Worm (Caenorhabditis elegans) whole organism, young adult: Measurements from ENCODE around the gene T05H10.1.

ENCODE experiments used
- B0336.3 ChIP-seq: fragments of 200-800 bp; sonication (Bioruptor generic); IDR thresholded peaks from 2 replicates; pipeline ENCODE4 v1.3.6; 2022; ENCODE audit warnings: missing genetic modification characterization, missing compliant biosample characterization
- C06A6.2 ChIP-seq: fragments of 200-800 bp; sonication (Bioruptor generic); conservative IDR thresholded peaks from 2 replicates; pipeline ENCODE4 v1.3.6; 2022; ENCODE audit warnings: missing genetic modification characterization, missing compliant biosample characterization
- F39B2.1 ChIP-seq: fragments of 200-800 bp; sonication (Bioruptor generic); IDR thresholded peaks from 2 replicates; pipeline ENCODE4 v1.3.6; 2022; ENCODE audit warnings: missing genetic modification reagents, missing genetic modification characterization, missing compliant biosample characterization
- F49E8.2 ChIP-seq: sonication (generic microtip); optimal IDR thresholded peaks from 3 replicates; lab custom pipeline; 2017; ENCODE audit warnings: missing genetic modification characterization, mild to moderate bottlenecking, missing compliant biosample characterization, antibody characterized with exemption, moderate library complexity; ENCODE audit not compliant: insufficient read depth
- F55B11.4 ChIP-seq: sonication (generic microtip); optimal IDR thresholded peaks from 2 replicates; lab custom pipeline; 2016; ENCODE audit warnings: missing compliant biosample characterization, missing genetic modification characterization, borderline replicate concordance; ENCODE audit not compliant: insufficient read depth
- Y53G8AR.9 ChIP-seq: fragments of 200-800 bp; sonication (Bioruptor generic); conservative IDR thresholded peaks from 2 replicates; pipeline ENCODE4 v1.3.6; 2022; ENCODE audit warnings: missing genetic modification reagents, missing genetic modification characterization, missing compliant biosample characterization
- Y79H2A.3 ChIP-seq: fragments of 200-800 bp; sonication (Bioruptor generic); conservative IDR thresholded peaks from 2 replicates; pipeline ENCODE4 v1.3.6; 2022; ENCODE audit warnings: missing genetic modification reagents, missing genetic modification characterization, missing compliant biosample characterization
- akir-1 ChIP-seq: fragments of 200-800 bp; sonication (Bioruptor generic); optimal IDR thresholded peaks from 2 replicates; lab custom pipeline; 2018; ENCODE audit warnings: mild to moderate bottlenecking, missing genetic modification characterization, moderate library complexity, missing compliant biosample characterization
- atf-7 ChIP-seq: sonication (generic microtip); optimal IDR thresholded peaks from 2 replicates; lab custom pipeline; 2017; ENCODE audit warnings: mild to moderate bottlenecking, missing genetic modification characterization, missing compliant biosample characterization
- attf-3 ChIP-seq: fragments of 200-800 bp; sonication (Bioruptor generic); conservative IDR thresholded peaks from 2 replicates; pipeline ENCODE4 v1.3.6; 2022; ENCODE audit warnings: missing genetic modification reagents, missing genetic modification characterization, missing compliant biosample characterization
- attf-6 ChIP-seq: fragments of 200-800 bp; sonication (Bioruptor generic); IDR thresholded peaks from 2 replicates; pipeline ENCODE4 v1.3.6; 2022; ENCODE audit warnings: missing genetic modification reagents, missing genetic modification characterization, missing compliant biosample characterization
- bed-1 ChIP-seq: fragments of 200-800 bp; sonication (Bioruptor generic); IDR thresholded peaks from 2 replicates; pipeline ENCODE4 v1.3.6; 2022; ENCODE audit warnings: missing genetic modification reagents, missing genetic modification characterization, missing compliant biosample characterization
- ccch-3 ChIP-seq: fragments of 200-800 bp; sonication (Bioruptor generic); optimal IDR thresholded peaks from 2 replicates; lab custom pipeline; 2018; ENCODE audit warnings: mild to moderate bottlenecking, missing genetic modification characterization, missing compliant biosample characterization
- cebp-1 ChIP-seq, 2 experiments: fragments of 200-800 bp in 1 of 2; sonication (Bioruptor generic) in 1 of 2; sonication (generic microtip) in 1 of 2; IDR thresholded peaks in 1 of 2; optimal IDR thresholded peaks in 1 of 2; 2 replicates each; pipeline versions ENCODE4 v1.3.6 to Lab custom; 2017 to 2022; ENCODE audit warnings: missing compliant biosample characterization in 2 of 2, missing genetic modification characterization in 2 of 2, mild to moderate bottlenecking in 1 of 2, missing genetic modification reagents in 1 of 2, moderate library complexity in 1 of 2
- ceh-40 ChIP-seq: fragments of 200-800 bp; sonication (Bioruptor generic); IDR thresholded peaks from 2 replicates; pipeline ENCODE4 v1.3.6; 2022; ENCODE audit warnings: missing genetic modification characterization, missing compliant biosample characterization
- ceh-79 ChIP-seq: sonication (generic microtip); optimal IDR thresholded peaks from 2 replicates; lab custom pipeline; 2017; ENCODE audit warnings: mild to moderate bottlenecking, missing genetic modification characterization, missing compliant biosample characterization
- dox-1 ChIP-seq: fragments of 200-800 bp; sonication (Bioruptor generic); IDR thresholded peaks from 2 replicates; pipeline ENCODE4 v1.3.6; 2022; ENCODE audit warnings: missing genetic modification reagents, missing genetic modification characterization, missing compliant biosample characterization
- ekl-4 ChIP-seq: fragments of 200-800 bp; sonication (Bioruptor generic); IDR thresholded peaks from 2 replicates; pipeline ENCODE4 v1.3.6; 2022; ENCODE audit warnings: missing genetic modification reagents, missing genetic modification characterization, missing compliant biosample characterization
- fkh-3 ChIP-seq: sonication (generic microtip); optimal IDR thresholded peaks from 2 replicates; lab custom pipeline; 2016; ENCODE audit warnings: mild to moderate bottlenecking, missing genetic modification characterization, missing compliant biosample characterization
- hmg-1.2 ChIP-seq: fragments of 200-800 bp; sonication (Bioruptor generic); IDR thresholded peaks from 2 replicates; pipeline ENCODE4 v1.3.6; 2022; ENCODE audit warnings: missing genetic modification reagents, missing genetic modification characterization, missing compliant biosample characterization
- hrde-1 ChIP-seq: sonication (generic microtip); optimal IDR thresholded peaks from 2 replicates; lab custom pipeline; 2016; ENCODE audit warnings: missing genetic modification characterization, mild to moderate bottlenecking, missing compliant biosample characterization, moderate library complexity, missing genotype, missing genetic modification reagents, borderline replicate concordance
- lin-26 ChIP-seq: fragments of 200-800 bp; sonication (Bioruptor generic); IDR thresholded peaks from 2 replicates; pipeline ENCODE4 v1.3.6; 2022; ENCODE audit warnings: missing genetic modification reagents, missing genetic modification characterization, missing compliant biosample characterization
- madf-6 ChIP-seq: fragments of 200-800 bp; sonication (Bioruptor generic); IDR thresholded peaks from 2 replicates; pipeline ENCODE4 v1.3.6; 2022; ENCODE audit warnings: missing genetic modification reagents, missing genetic modification characterization, missing compliant biosample characterization
- mcd-1 ChIP-seq: fragments of 200-800 bp; sonication (Bioruptor generic); IDR thresholded peaks from 2 replicates; pipeline ENCODE4 v1.3.6; 2022; ENCODE audit warnings: missing genetic modification reagents, missing genetic modification characterization, missing compliant biosample characterization
- nfya-2 ChIP-seq: fragments of 200-800 bp; sonication (Bioruptor generic); IDR thresholded peaks from 2 replicates; pipeline ENCODE4 v1.3.6; 2022; ENCODE audit warnings: missing genetic modification reagents, missing genetic modification characterization, missing compliant biosample characterization
- pbrm-1 ChIP-seq: fragments of 200-800 bp; sonication (Bioruptor generic); IDR thresholded peaks from 2 replicates; pipeline ENCODE4 v1.3.6; 2022; ENCODE audit warnings: missing genetic modification reagents, missing genetic modification characterization, missing compliant biosample characterization
- rcor-1 ChIP-seq: fragments of 200-800 bp; sonication (Bioruptor generic); IDR thresholded peaks from 2 replicates; pipeline ENCODE4 v1.3.6; 2022; ENCODE audit warnings: missing genetic modification reagents, missing genetic modification characterization, missing compliant biosample characterization
- rec-8 ChIP-seq, 2 experiments: sonication (generic microtip); optimal IDR thresholded peaks; 2 replicates each; lab custom pipeline; 2016; ENCODE audit warnings: mild to moderate bottlenecking in 2 of 2, missing genetic modification characterization in 2 of 2, missing genetic modification reagents in 2 of 2, missing genotype in 2 of 2, missing biosample characterization in 1 of 2, missing compliant biosample characterization in 1 of 2, moderate library complexity in 1 of 2
- repo-1 ChIP-seq: sonication (generic microtip); optimal IDR thresholded peaks from 2 replicates; lab custom pipeline; 2017; ENCODE audit warnings: mild to moderate bottlenecking, missing genetic modification characterization, missing compliant biosample characterization
- sdz-38 ChIP-seq: sonication (generic microtip); optimal IDR thresholded peaks from 2 replicates; lab custom pipeline; 2016; ENCODE audit warnings: missing genotype, missing genetic modification characterization, missing compliant biosample characterization
- sea-2 ChIP-seq: fragments of 200-800 bp; sonication (Bioruptor generic); IDR thresholded peaks from 2 replicates; pipeline ENCODE4 v1.3.6; 2022; ENCODE audit warnings: missing genetic modification characterization, missing compliant biosample characterization
- snpc-1.3 ChIP-seq: sonication (generic microtip); optimal IDR thresholded peaks from 2 replicates; lab custom pipeline; 2017; ENCODE audit warnings: missing genetic modification characterization, mild to moderate bottlenecking, missing compliant biosample characterization, antibody characterized with exemption, moderate library complexity, missing genotype, missing genetic modification reagents; ENCODE audit not compliant: insufficient read depth
- tbp1 ChIP-seq: fragments of 200-800 bp; sonication (Bioruptor generic); optimal IDR thresholded peaks from 2 replicates; lab custom pipeline; 2018; ENCODE audit warnings: mild to moderate bottlenecking, missing genetic modification characterization, missing compliant biosample characterization
- tlf-1 ChIP-seq: fragments of 200-800 bp; sonication (Bioruptor generic); optimal IDR thresholded peaks from 2 replicates; lab custom pipeline; 2018; ENCODE audit warnings: mild to moderate bottlenecking, missing genetic modification characterization, missing compliant biosample characterization
- unc-130 ChIP-seq: sonication (generic microtip); optimal IDR thresholded peaks from 2 replicates; lab custom pipeline; 2016; ENCODE audit warnings: missing genetic modification reagents, missing genetic modification characterization, missing compliant biosample characterization
- unc-62 ChIP-seq: fragments of 150-350 bp; optimal IDR thresholded peaks from 2 replicates; lab custom pipeline; 2014; ENCODE audit warnings: missing biosample characterization, missing genetic modification reagents, missing genetic modification characterization
- zim-3 ChIP-seq: sonication (generic microtip); optimal IDR thresholded peaks from 2 replicates; lab custom pipeline; 2017; ENCODE audit warnings: mild to moderate bottlenecking, missing genetic modification characterization, moderate library complexity, missing compliant biosample characterization
- ztf-18 ChIP-seq: sonication (generic microtip); optimal IDR thresholded peaks from 2 replicates; lab custom pipeline; 2016; ENCODE audit warnings: missing genotype, mild to moderate bottlenecking, missing genetic modification characterization, missing compliant biosample characterization
- ztf-25 ChIP-seq: fragments of 200-800 bp; sonication (Bioruptor generic); IDR thresholded peaks from 2 replicates; pipeline ENCODE4 v1.3.6; 2022; ENCODE audit warnings: missing genetic modification reagents, missing genetic modification characterization, missing compliant biosample characterization
- ztf-26 ChIP-seq: sonication (generic microtip); optimal IDR thresholded peaks from 2 replicates; lab custom pipeline; 2017; ENCODE audit warnings: missing genetic modification characterization, missing compliant biosample characterization

The T05H10.1 gene

ce11 chrII:8020580-8021044 lies 21.8 kb upstream of the T05H10.1 start (continued):
- TF ChIP-seq ztf-25 (GFP tag; lab: Robert Waterston, UW) (0 out of 2 replicates have a peak, but pooled peaks have one; percentile 22), sdz-38 (tag; lab: Kevin White, UChicago) (no peak), F49E8.2 (tag; lab: Kevin White, UChicago) (peak; percentile 31), akir-1 (GFP tag; lab: Kevin White, UChicago) (no peak), Y79H2A.3 (GFP tag; lab: Robert Waterston, UW) (peak; percentile 84), fkh-3 (no peak), B0336.3 (peak; percentile 84), pbrm-1 (GFP tag; lab: Robert Waterston, UW) (0 out of 2 replicates have a peak, but pooled peaks have one; percentile 14), hmg-1.2 (peak; percentile 32; the same call in 1 of the 2 replicates), F55B11.4 (no peak), dox-1 (peak; percentile 31; the same call in 1 of the 2 replicates), cebp-1 (GFP tag; IDR thresholded peaks at IDR 0.05; lab: Robert Waterston, UW) (peak; percentile 17; the same call in 1 of the 2 replicates), cebp-1 (tag; optimal IDR thresholded peaks at IDR 0.05; lab: Kevin White, UChicago) (peak; percentile 73), mcd-1 (0 out of 2 replicates have a peak, but pooled peaks have one; percentile 21), lin-26 (GFP tag; lab: Robert Waterston, UW) (peak; percentile 33; the same call in 1 of the 2 replicates), madf-6 (peak; percentile 49), ztf-26 (peak; percentile 55), ceh-40 (peak; percentile 57; the same call in 1 of the 2 replicates), attf-6 (peak; percentile 56; the same call in 1 of the 2 replicates), F39B2.1 (GFP tag; lab: Robert Waterston, UW) (peak; percentile 28; the same call in 1 of the 2 replicates), snpc-1.3 (tag; lab: Kevin White, UChicago) (peak; percentile 20), atf-7 (tag; lab: Kevin White, UChicago) (peak; percentile 45), sea-2 (no peak), zim-3 (tag; lab: Kevin White, UChicago) (peak; percentile 9), repo-1 (tag; lab: Kevin White, UChicago) (peak; percentile 42), tlf-1 (GFP tag; lab: Kevin White, UChicago) (peak; percentile 67), C06A6.2 (GFP tag; lab: Robert Waterston, UW) (no peak), unc-130 (no peak), rcor-1 (GFP tag; lab: Robert Waterston, UW) (peak; percentile 43; the same call in 1 of the 2 replicates), Y53G8AR.9 (peak; percentile 44; the same call in 1 of the 2 replicates)

DNA sequence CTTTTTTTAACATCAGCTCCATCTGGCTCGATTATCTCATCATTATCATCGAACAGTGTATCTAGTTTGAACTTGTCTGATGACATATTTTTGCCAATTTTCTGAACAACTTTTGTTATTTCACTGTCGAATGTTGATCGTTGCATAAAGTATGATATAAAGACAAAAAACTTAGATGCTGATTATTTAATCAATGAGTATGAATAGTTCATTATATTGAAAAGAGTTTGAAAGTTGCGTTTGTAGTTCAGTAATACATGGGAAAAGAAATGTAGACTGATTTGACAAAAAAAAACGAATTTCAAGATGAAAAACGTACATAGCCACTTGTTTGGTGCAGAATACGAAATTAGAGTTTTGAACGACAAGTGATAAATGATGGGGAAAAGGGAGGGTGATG lies 19.9 kb upstream of the T05H10.1 start, which contains the start of gene hda-2:
TSS of gene hda-2 (minus strand) at position 101 of the 400 bp plus-strand sequence.
- TF ChIP-seq ceh-79 (tag; lab: Kevin White, UChicago): no peak
- no peak for TF ChIP-seq rec-8 (tag; optimal IDR thresholded peaks at IDR 0.05; lab: Kevin White, UChicago)
- TF ChIP-seq pbrm-1 (GFP tag; lab: Robert Waterston, UW): 0 out of 2 replicates have a peak, but pooled peaks have one; percentile 18
- TF ChIP-seq sea-2: no peak
- TF ChIP-seq hrde-1 (tag; lab: Kevin White, UChicago): peak; percentile 9
- TF ChIP-seq ekl-4 (GFP tag; lab: Robert Waterston, UW): 0 out of 2 replicates have a peak, but pooled peaks have one; percentile 26
- no peak for TF ChIP-seq ztf-25 (GFP tag; lab: Robert Waterston, UW)

ce11 chrII:8027663-8028062 lies 14.7 kb upstream of the T05H10.1 start, which contains the start of gene swsn-7:
Gene swsn-7, minus strand, starts transcription at chrII:8027763.
- no peak for TF ChIP-seq bed-1 (GFP tag; lab: Robert Waterston, UW)
- no peak for TF ChIP-seq ztf-18
- no peak for TF ChIP-seq ccch-3 (GFP tag; lab: Kevin White, UChicago)
- no peak for TF ChIP-seq tbp1 (GFP tag; lab: Kevin White, UChicago)
- TF ChIP-seq attf-3 (GFP tag; lab: Robert Waterston, UW): no peak
- TF ChIP-seq unc-62 (GFP tag; lab: Kevin White, UChicago): no peak
- TF ChIP-seq rcor-1 (GFP tag; lab: Robert Waterston, UW): no peak
- TF ChIP-seq nfya-2 (GFP tag; lab: Robert Waterston, UW): no peak
